Worm (Caenorhabditis elegans) whole organism, early embryonic: ENCODE data around the gene C31C9.7.

Source experiments
- B0310.2 ChIP-seq: sonication (generic microtip); optimal IDR thresholded peaks from 2 replicates; lab custom pipeline; 2016; ENCODE audit warnings: mild to moderate bottlenecking, missing genetic modification characterization, missing compliant biosample characterization
- F13C5.2 ChIP-seq: sonication (generic microtip); optimal IDR thresholded peaks from 2 replicates; lab custom pipeline; 2017; ENCODE audit warnings: mild to moderate bottlenecking, missing genetic modification characterization, inconsistent platforms, missing compliant biosample characterization
- aly-1 ChIP-seq: sonication (generic microtip); optimal IDR thresholded peaks from 2 replicates; lab custom pipeline; 2016; ENCODE audit warnings: missing genetic modification characterization, missing compliant biosample characterization
- ama-1 ChIP-seq: fragments of 150-350 bp; optimal IDR thresholded peaks from 2 replicates; lab custom pipeline; 2014
- ceh-13 ChIP-seq: fragments of 200-800 bp; sonication (Bioruptor generic); optimal IDR thresholded peaks from 2 replicates; lab custom pipeline; 2018; ENCODE audit warnings: mild to moderate bottlenecking, missing genetic modification characterization, missing compliant biosample characterization
- ceh-36 ChIP-seq: sonication (generic microtip); optimal IDR thresholded peaks from 2 replicates; lab custom pipeline; 2016; ENCODE audit warnings: missing genetic modification characterization, inconsistent platforms, missing compliant biosample characterization
- ets-7 ChIP-seq: sonication (generic microtip); optimal IDR thresholded peaks from 2 replicates; lab custom pipeline; 2016; ENCODE audit warnings: missing genotype, missing genetic modification characterization, missing compliant biosample characterization
- flt-1 ChIP-seq: fragments of 200-800 bp; sonication (Bioruptor generic); IDR thresholded peaks from 2 replicates; pipeline ENCODE4 v1.3.6; 2022; ENCODE audit warnings: missing genetic modification characterization, missing compliant biosample characterization
- hmbx-1 ChIP-seq: sonication (generic microtip); optimal IDR thresholded peaks from 2 replicates; lab custom pipeline; 2016; ENCODE audit warnings: mild to moderate bottlenecking, missing genetic modification characterization, missing compliant biosample characterization
- hmg-4 ChIP-seq: fragments of 200-800 bp; sonication (Bioruptor generic); optimal IDR thresholded peaks from 2 replicates; lab custom pipeline; 2018; ENCODE audit warnings: mild to moderate bottlenecking, missing genetic modification characterization, missing compliant biosample characterization
- hnd-1 ChIP-seq: sonication (generic microtip); optimal IDR thresholded peaks from 2 replicates; lab custom pipeline; 2016; ENCODE audit warnings: missing genetic modification characterization, missing compliant biosample characterization
- pes-1 ChIP-seq: fragments of 200-800 bp; sonication (Bioruptor generic); IDR thresholded peaks from 2 replicates; pipeline ENCODE4 v1.3.6; 2022; ENCODE audit warnings: missing genetic modification reagents, missing genetic modification characterization, missing compliant biosample characterization
- scrt-1 ChIP-seq: fragments of 200-800 bp; sonication (Bioruptor generic); IDR thresholded peaks from 2 replicates; pipeline ENCODE4 v1.3.6; 2022; ENCODE audit warnings: missing genetic modification characterization, missing compliant biosample characterization
- sea-1 ChIP-seq: fragments of 200-800 bp; sonication (Bioruptor generic); conservative IDR thresholded peaks from 2 replicates; pipeline ENCODE4 v1.3.6; 2022; ENCODE audit warnings: missing genetic modification characterization, missing compliant biosample characterization
- tbx-11 ChIP-seq: fragments of 200-800 bp; sonication (Bioruptor generic); IDR thresholded peaks from 2 replicates; pipeline ENCODE4 v1.3.6; 2022; ENCODE audit warnings: missing genetic modification characterization, missing compliant biosample characterization
- tbx-37 ChIP-seq: fragments of 200-800 bp; sonication (Bioruptor generic); conservative IDR thresholded peaks from 2 replicates; pipeline ENCODE4 v1.3.6; 2022; ENCODE audit warnings: missing genetic modification reagents, missing genetic modification characterization, missing compliant biosample characterization
- tra-4 ChIP-seq: sonication (generic microtip); optimal IDR thresholded peaks from 2 replicates; lab custom pipeline; 2017; ENCODE audit warnings: missing genetic modification characterization, missing compliant biosample characterization

The C31C9.7 gene

DNA sequence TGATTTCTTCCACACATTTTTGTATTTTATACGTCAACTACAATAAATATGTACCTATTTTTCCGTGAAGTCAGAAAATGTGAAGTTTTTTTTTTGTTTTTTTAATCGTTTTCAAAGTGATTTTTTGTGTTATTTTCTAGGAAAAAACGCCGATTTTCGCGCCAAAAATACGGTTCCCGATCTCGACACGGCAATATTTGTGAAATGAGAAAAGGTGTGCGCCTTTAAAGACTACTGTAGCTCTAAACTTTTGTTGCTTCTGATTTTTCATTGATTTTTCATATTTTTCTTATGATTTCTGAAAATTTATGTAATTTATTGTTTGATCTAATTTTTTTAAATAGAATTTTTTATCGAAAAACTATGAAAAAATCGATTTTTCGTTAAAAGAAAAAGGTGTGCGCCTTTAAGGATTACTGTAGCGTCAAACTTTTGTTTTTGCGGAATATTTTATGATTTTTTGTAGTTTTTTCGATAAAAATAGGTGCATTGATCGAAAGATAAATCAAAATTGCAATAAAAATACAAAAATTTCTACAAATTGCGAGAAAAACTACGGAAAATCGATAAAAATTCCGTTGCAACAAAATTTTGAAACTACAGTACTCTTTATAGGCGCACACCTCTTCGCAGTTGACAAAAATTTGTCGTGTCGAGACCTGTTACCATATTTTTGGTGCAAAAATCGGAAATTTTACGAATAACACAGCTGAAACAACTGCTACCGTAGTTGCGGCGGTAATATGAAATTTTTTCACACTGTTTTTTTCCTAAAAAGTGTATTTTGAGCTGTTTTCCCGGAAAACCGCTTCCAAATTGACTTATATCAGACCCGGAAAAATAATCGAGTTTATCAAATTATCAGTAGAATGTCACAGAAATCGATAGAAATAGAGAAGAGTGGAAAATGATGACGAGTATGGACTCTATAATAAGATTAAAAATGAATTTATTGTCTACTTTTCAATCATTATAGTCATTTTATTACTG is 26.7 kb downstream of the C31C9.7 start, which contains the start of gene kqt-3:
TSS of gene kqt-3 (plus strand) at position 940 of the 990 bp plus-strand sequence.
- TF ChIP-seq scrt-1 (GFP tag; lab: Robert Waterston, UW) (no peak), hmg-4 (GFP tag; lab: Kevin White, UChicago) (no peak), flt-1 (GFP tag; lab: Robert Waterston, UW) (no peak), pes-1 (GFP tag; lab: Robert Waterston, UW) (no peak), B0310.2 (tag; lab: Kevin White, UChicago) (no peak), ama-1 (lab: Kevin White, UChicago) (no peak), hnd-1 (no peak), aly-1 (no peak)

- TF ChIP-seq pes-1 (GFP tag; lab: Robert Waterston, UW), result no peak
- TF ChIP-seq flt-1 (GFP tag; lab: Robert Waterston, UW), result no peak
- TF ChIP-seq ama-1 (lab: Kevin White, UChicago), result no peak
- TF ChIP-seq F13C5.2, result no peak
- no peak for TF ChIP-seq B0310.2 (tag; lab: Kevin White, UChicago)
- TF ChIP-seq sea-1 (GFP tag; lab: Robert Waterston, UW), result no peak
- TF ChIP-seq aly-1, result no peak
- TF ChIP-seq ets-7 (tag; lab: Kevin White, UChicago), result no peak
- no peak for TF ChIP-seq ceh-13 (GFP tag; lab: Kevin White, UChicago)
- TF ChIP-seq hmbx-1, result no peak
- no peak for TF ChIP-seq ceh-36 (tag; lab: Kevin White, UChicago)
- no peak for TF ChIP-seq hnd-1
- TF ChIP-seq scrt-1 (GFP tag; lab: Robert Waterston, UW), result no peak
- no peak for TF ChIP-seq tbx-11 (GFP tag; lab: Robert Waterston, UW)
- no peak for TF ChIP-seq tra-4 (tag; lab: Kevin White, UChicago)
- TF ChIP-seq tbx-37 (GFP tag; lab: Robert Waterston, UW), result no peak
- TF ChIP-seq hmg-4 (GFP tag; lab: Kevin White, UChicago), result no peak
These were observed 28.8 kb downstream of the C31C9.7 start for ce11 chrII:13697691-13698090.

- TF ChIP-seq hnd-1, result no peak
- no peak for TF ChIP-seq hmbx-1
- TF ChIP-seq pes-1 (GFP tag; lab: Robert Waterston, UW), result no peak
- no peak for TF ChIP-seq hmg-4 (GFP tag; lab: Kevin White, UChicago)
- no peak for TF ChIP-seq F13C5.2
- no peak for TF ChIP-seq ets-7 (tag; lab: Kevin White, UChicago)
- TF ChIP-seq tbx-11 (GFP tag; lab: Robert Waterston, UW), result no peak
- TF ChIP-seq ceh-13 (GFP tag; lab: Kevin White, UChicago), result no peak
- TF ChIP-seq scrt-1 (GFP tag; lab: Robert Waterston, UW), result no peak
- TF ChIP-seq flt-1 (GFP tag; lab: Robert Waterston, UW), result no peak
- no peak for TF ChIP-seq ceh-36 (tag; lab: Kevin White, UChicago)
- TF ChIP-seq aly-1, result no peak
- TF ChIP-seq tbx-37 (GFP tag; lab: Robert Waterston, UW), result no peak
- TF ChIP-seq sea-1 (GFP tag; lab: Robert Waterston, UW), result no peak
- TF ChIP-seq ama-1 (lab: Kevin White, UChicago), result no peak
- TF ChIP-seq B0310.2 (tag; lab: Kevin White, UChicago), result no peak
- no peak for TF ChIP-seq tra-4 (tag; lab: Kevin White, UChicago)
These were observed 42.7 kb downstream of the C31C9.7 start for ce11 chrII:13711493-13712055.

ce11 chrII:13713239-13713638 is 44.3 kb downstream of the C31C9.7 start:
- TF ChIP-seq B0310.2 (tag; lab: Kevin White, UChicago), result no peak
- TF ChIP-seq ceh-36 (tag; lab: Kevin White, UChicago), result no peak
- no peak for TF ChIP-seq flt-1 (GFP tag; lab: Robert Waterston, UW)
- TF ChIP-seq sea-1 (GFP tag; lab: Robert Waterston, UW), result no peak
- TF ChIP-seq ceh-13 (GFP tag; lab: Kevin White, UChicago), result no peak
- no peak for TF ChIP-seq tra-4 (tag; lab: Kevin White, UChicago)
- no peak for TF ChIP-seq tbx-11 (GFP tag; lab: Robert Waterston, UW)
- TF ChIP-seq hmbx-1, result no peak
- no peak for TF ChIP-seq ets-7 (tag; lab: Kevin White, UChicago)
- no peak for TF ChIP-seq hmg-4 (GFP tag; lab: Kevin White, UChicago)
- no peak for TF ChIP-seq hnd-1
- TF ChIP-seq pes-1 (GFP tag; lab: Robert Waterston, UW), result no peak
- TF ChIP-seq scrt-1 (GFP tag; lab: Robert Waterston, UW), result no peak

- TF ChIP-seq B0310.2 (tag; lab: Kevin White, UChicago) (no peak), scrt-1 (GFP tag; lab: Robert Waterston, UW) (0 out of 2 replicates have a peak, but pooled peaks have one; percentile 11), pes-1 (GFP tag; lab: Robert Waterston, UW) (no peak), ceh-36 (tag; lab: Kevin White, UChicago) (peak; percentile 95)
These were observed 46.4 kb downstream of the C31C9.7 start for ce11 chrII:13715333-13715732.

ce11 chrII:13715733-13716132 is 46.8 kb downstream of the C31C9.7 start, which contains the start of gene zipt-2.3:
Gene zipt-2.3 (minus strand): TSS chrII:13715879.
- no peak for TF ChIP-seq tra-4 (tag; lab: Kevin White, UChicago)
- TF ChIP-seq tbx-11 (GFP tag; lab: Robert Waterston, UW), result no peak
- no peak for TF ChIP-seq flt-1 (GFP tag; lab: Robert Waterston, UW)
- no peak for TF ChIP-seq B0310.2 (tag; lab: Kevin White, UChicago)
- no peak for TF ChIP-seq hmbx-1
- no peak for TF ChIP-seq ets-7 (tag; lab: Kevin White, UChicago)
- TF ChIP-seq tbx-37 (GFP tag; lab: Robert Waterston, UW), result no peak
- TF ChIP-seq ceh-36 (tag; lab: Kevin White, UChicago), result no peak
- no peak for TF ChIP-seq ceh-13 (GFP tag; lab: Kevin White, UChicago)
- TF ChIP-seq hnd-1, result no peak
- no peak for TF ChIP-seq ama-1 (lab: Kevin White, UChicago)
- TF ChIP-seq pes-1 (GFP tag; lab: Robert Waterston, UW), result no peak
- TF ChIP-seq scrt-1 (GFP tag; lab: Robert Waterston, UW), result no peak
- no peak for TF ChIP-seq hmg-4 (GFP tag; lab: Kevin White, UChicago)
- TF ChIP-seq aly-1, result no peak
- TF ChIP-seq F13C5.2, result no peak
- no peak for TF ChIP-seq sea-1 (GFP tag; lab: Robert Waterston, UW)
